Fruit fly (Drosophila melanogaster) whole organism, embryonic: ENCODE results near the gene CG32073.

ENCODE experiments used
- Ada2b ChIP-seq: fragments of 200-800 bp; sonication (Bioruptor generic); IDR thresholded peaks from 2 replicates; pipeline ENCODE4 v1.3.6; 2022; ENCODE audit warnings: missing biosample characterization, missing genetic modification characterization
- B-H1 ChIP-seq: fragments of 200-800 bp; sonication (Bioruptor generic); IDR thresholded peaks from 3 replicates; pipeline ENCODE4 v1.3.6; 2022; ENCODE audit warnings: missing biosample characterization, missing genetic modification characterization
- CG10654 ChIP-seq: fragments of 200-800 bp; sonication (Bioruptor generic); optimal IDR thresholded peaks from 2 replicates; lab custom pipeline; 2016; ENCODE audit warnings: missing biosample characterization, missing genetic modification characterization
- CG11093 ChIP-seq: fragments of 200-800 bp; sonication (Bioruptor generic); IDR thresholded peaks from 3 replicates; pipeline ENCODE4 v1.3.6; 2022; ENCODE audit warnings: missing biosample characterization, missing genetic modification characterization
- CG12391 ChIP-seq: fragments of 200-800 bp; sonication (Bioruptor generic); optimal IDR thresholded peaks from 3 replicates; lab custom pipeline; 2018; ENCODE audit warnings: missing biosample characterization, mild to moderate bottlenecking, missing genetic modification characterization, moderate library complexity
- CG12744 ChIP-seq: fragments of 200-800 bp; sonication (Bioruptor generic); optimal IDR thresholded peaks from 2 replicates; lab custom pipeline; 2016; ENCODE audit warnings: missing biosample characterization, missing genetic modification characterization
- CG13424 ChIP-seq: fragments of 200-800 bp; sonication (Bioruptor generic); optimal IDR thresholded peaks from 2 replicates; lab custom pipeline; 2019; ENCODE audit warnings: missing biosample characterization, mild to moderate bottlenecking, missing genetic modification characterization, moderate library complexity
- CG13775 ChIP-seq: fragments of 200-800 bp; sonication (Bioruptor generic); optimal IDR thresholded peaks from 3 replicates; lab custom pipeline; 2017; ENCODE audit warnings: missing biosample characterization, mild to moderate bottlenecking, missing genetic modification characterization
- CG14667 ChIP-seq: fragments of 200-800 bp; sonication (Bioruptor generic); IDR thresholded peaks from 2 replicates; pipeline ENCODE4 v1.3.6; 2022; ENCODE audit warnings: missing biosample characterization, missing genetic modification characterization
- CG1832 ChIP-seq: fragments of 200-800 bp; sonication (Bioruptor generic); optimal IDR thresholded peaks from 2 replicates; lab custom pipeline; 2017; ENCODE audit warnings: missing biosample characterization, mild to moderate bottlenecking, missing genetic modification characterization, inconsistent platforms
- CG3163 ChIP-seq: fragments of 200-800 bp; sonication (Bioruptor generic); optimal IDR thresholded peaks from 3 replicates; lab custom pipeline; 2016; ENCODE audit warnings: missing biosample characterization, missing genetic modification characterization
- CG32772 ChIP-seq: fragments of 200-800 bp; sonication (Bioruptor generic); IDR thresholded peaks from 2 replicates; pipeline ENCODE4 v1.3.6; 2022; ENCODE audit warnings: missing biosample characterization, missing genetic modification characterization
- CG33557 ChIP-seq: fragments of 200-800 bp; sonication (Bioruptor generic); optimal IDR thresholded peaks from 2 replicates; lab custom pipeline; 2019; ENCODE audit warnings: missing biosample characterization, mild to moderate bottlenecking, missing genetic modification characterization, moderate library complexity
- CG3847 ChIP-seq: fragments of 200-800 bp; sonication (Bioruptor generic); IDR thresholded peaks from 2 replicates; pipeline ENCODE4 v1.3.6; 2022; ENCODE audit warnings: missing biosample characterization, missing genetic modification characterization
- CG8944 ChIP-seq: fragments of 200-800 bp; sonication (Bioruptor generic); optimal IDR thresholded peaks from 3 replicates; lab custom pipeline; 2016; ENCODE audit warnings: missing biosample characterization, missing genetic modification characterization
- CG9609 ChIP-seq: fragments of 200-800 bp; sonication (Bioruptor generic); optimal IDR thresholded peaks from 3 replicates; lab custom pipeline; 2016; ENCODE audit warnings: missing biosample characterization, missing genetic modification characterization
- CG9817 ChIP-seq: fragments of 200-800 bp; sonication (Bioruptor generic); optimal IDR thresholded peaks from 2 replicates; lab custom pipeline; 2018; ENCODE audit warnings: missing biosample characterization, mild to moderate bottlenecking, missing genetic modification characterization, moderate library complexity
- CHES-1-like ChIP-seq: fragments of 200-800 bp; sonication (Bioruptor generic); optimal IDR thresholded peaks from 2 replicates; lab custom pipeline; 2016; ENCODE audit warnings: missing biosample characterization, missing genetic modification characterization
- Dip3 ChIP-seq: fragments of 200-800 bp; sonication (Bioruptor generic); optimal IDR thresholded peaks from 3 replicates; lab custom pipeline; 2016; ENCODE audit warnings: missing biosample characterization, missing genetic modification characterization
- Dll ChIP-seq: fragments of 200-800 bp; sonication (Bioruptor generic); IDR thresholded peaks from 4 replicates; pipeline ENCODE4 v1.3.6; 2022; ENCODE audit warnings: missing biosample characterization, missing genetic modification characterization; ENCODE audit not compliant: partially characterized antibody
- E2f2 ChIP-seq: fragments of 200-800 bp; sonication (Bioruptor generic); IDR thresholded peaks from 2 replicates; pipeline ENCODE4 v1.3.6; 2022; ENCODE audit warnings: missing biosample characterization, missing genetic modification characterization
- Ets65A ChIP-seq: fragments of 200-800 bp; sonication (Bioruptor generic); peaks from one replicate; lab custom pipeline; 2016; ENCODE audit warnings: missing biosample characterization, missing genetic modification characterization
- Ets97D ChIP-seq: fragments of 200-800 bp; sonication (Bioruptor generic); optimal IDR thresholded peaks from 3 replicates; lab custom pipeline; 2016; ENCODE audit warnings: missing biosample characterization, missing genetic modification characterization
- HLHmδ ChIP-seq: fragments of 200-800 bp; sonication (Bioruptor generic); optimal IDR thresholded peaks from 2 replicates; lab custom pipeline; 2018; ENCODE audit warnings: missing biosample characterization, mild to moderate bottlenecking, missing genetic modification characterization, moderate library complexity
- Hr78 ChIP-seq, 2 experiments: fragments of 200-800 bp in 1 of 2; fragments of >200 bp in 1 of 2; sonication (Bioruptor generic) in 1 of 2; optimal IDR thresholded peaks; 2 replicates each; lab custom pipeline; 2017 to 2019; ENCODE audit warnings: missing biosample characterization in 2 of 2, missing genetic modification characterization in 2 of 2, mild to moderate bottlenecking in 1 of 2, moderate library complexity in 1 of 2
- Jarid2 ChIP-seq: fragments of 200-800 bp; sonication (Bioruptor generic); optimal IDR thresholded peaks from 3 replicates; lab custom pipeline; 2017; ENCODE audit warnings: mild to moderate bottlenecking, missing biosample characterization, missing genetic modification reagents, missing genetic modification characterization
- Lhr ChIP-seq: fragments of 200-800 bp; sonication (Bioruptor generic); optimal IDR thresholded peaks from 3 replicates; lab custom pipeline; 2017; ENCODE audit warnings: mild to moderate bottlenecking, missing biosample characterization, missing genetic modification reagents, missing genetic modification characterization
- Max ChIP-seq: fragments of 200-800 bp; sonication (Bioruptor generic); optimal IDR thresholded peaks from 2 replicates; lab custom pipeline; 2016; ENCODE audit warnings: missing biosample characterization, mild to moderate bottlenecking, missing genetic modification characterization
- Mrtf ChIP-seq: fragments of 200-800 bp; sonication (Bioruptor generic); IDR thresholded peaks from 3 replicates; pipeline ENCODE4 v1.3.6; 2022; ENCODE audit warnings: missing biosample characterization, missing genetic modification characterization
- TFAM ChIP-seq: fragments of 200-800 bp; sonication (Bioruptor generic); optimal IDR thresholded peaks from 2 replicates; lab custom pipeline; 2017; ENCODE audit warnings: missing biosample characterization, missing genetic modification characterization, inconsistent platforms
- Xrp1 ChIP-seq: fragments of 200-800 bp; sonication (Bioruptor generic); IDR thresholded peaks from 2 replicates; pipeline ENCODE4 v1.3.6; 2022; ENCODE audit warnings: missing biosample characterization, missing genetic modification characterization
- ara ChIP-seq: fragments of 200-800 bp; sonication (Bioruptor generic); IDR thresholded peaks from 2 replicates; pipeline ENCODE4 v1.3.6; 2022; ENCODE audit warnings: missing biosample characterization, missing genetic modification characterization
- croc ChIP-seq: fragments of 200-800 bp; sonication (Bioruptor generic); conservative IDR thresholded peaks from 3 replicates; pipeline ENCODE4 v1.3.6; 2022; ENCODE audit warnings: missing biosample characterization, missing genetic modification characterization
- crol ChIP-seq: fragments of 200-800 bp; sonication (Bioruptor generic); IDR thresholded peaks from 2 replicates; pipeline ENCODE4 v1.3.6; 2022; ENCODE audit warnings: missing biosample characterization, missing genetic modification characterization
- dm ChIP-seq: fragments of 200-800 bp; sonication (Bioruptor generic); optimal IDR thresholded peaks from 3 replicates; lab custom pipeline; 2016; ENCODE audit warnings: missing biosample characterization, missing genetic modification characterization
- emc ChIP-seq: fragments of 200-800 bp; sonication (Bioruptor generic); optimal IDR thresholded peaks from 2 replicates; lab custom pipeline; 2016; ENCODE audit warnings: missing biosample characterization, missing genetic modification characterization
- ewg ChIP-seq: fragments of 200-800 bp; sonication (Bioruptor generic); optimal IDR thresholded peaks from 3 replicates; lab custom pipeline; 2017; ENCODE audit warnings: mild to moderate bottlenecking, missing biosample characterization, missing genetic modification reagents, missing genetic modification characterization
- lola ChIP-seq, 3 experiments: fragments of >200 bp in 2 of 3; fragments of 200-800 bp in 1 of 3; sonication (Bioruptor generic) in 1 of 3; optimal IDR thresholded peaks; 2 replicates each; lab custom pipeline; 2017 to 2019; ENCODE audit warnings: missing biosample characterization in 3 of 3, missing genetic modification characterization in 3 of 3, mild to moderate bottlenecking in 1 of 3, moderate library complexity in 1 of 3
- mirr ChIP-seq: fragments of 200-800 bp; sonication (Bioruptor generic); optimal IDR thresholded peaks from 3 replicates; lab custom pipeline; 2018; ENCODE audit warnings: missing biosample characterization, mild to moderate bottlenecking, missing genetic modification characterization
- nom ChIP-seq: fragments of 200-800 bp; sonication (Bioruptor generic); optimal IDR thresholded peaks from 2 replicates; lab custom pipeline; 2017; ENCODE audit warnings: missing biosample characterization, missing genetic modification characterization, mild to moderate bottlenecking, moderate library complexity, missing genetic modification reagents
- phol ChIP-seq: fragments of 200-800 bp; sonication (Bioruptor generic); optimal IDR thresholded peaks from 3 replicates; lab custom pipeline; 2018; ENCODE audit warnings: missing biosample characterization, mild to moderate bottlenecking, missing genetic modification characterization, moderate library complexity
- psq ChIP-seq: fragments of 200-800 bp; sonication (Bioruptor generic); optimal IDR thresholded peaks from 2 replicates; lab custom pipeline; 2017; ENCODE audit warnings: missing biosample characterization, missing genetic modification characterization
- pum ChIP-seq: fragments of 200-800 bp; sonication (Bioruptor generic); optimal IDR thresholded peaks from 2 replicates; lab custom pipeline; 2016; ENCODE audit warnings: missing biosample characterization, missing genetic modification characterization
- rib ChIP-seq: fragments of 200-800 bp; sonication (Bioruptor generic); IDR thresholded peaks from 2 replicates; pipeline ENCODE4 v1.3.6; 2022; ENCODE audit warnings: missing biosample characterization, missing genetic modification characterization
- sob ChIP-seq: fragments of 200-800 bp; sonication (Bioruptor generic); IDR thresholded peaks from 2 replicates; pipeline ENCODE4 v1.3.6; 2022; ENCODE audit warnings: missing biosample characterization, missing genetic modification characterization
- tap ChIP-seq: fragments of 200-800 bp; optimal IDR thresholded peaks from 3 replicates; lab custom pipeline; 2019; ENCODE audit warnings: missing biosample characterization, mild to moderate bottlenecking, missing genetic modification characterization, moderate library complexity
- tin ChIP-seq: fragments of 200-800 bp; sonication (Bioruptor generic); optimal IDR thresholded peaks from 3 replicates; lab custom pipeline; 2016; ENCODE audit warnings: missing biosample characterization, missing genetic modification characterization
- tll ChIP-seq, 2 experiments: fragments of 200-800 bp in 1 of 2; fragments of >200 bp in 1 of 2; sonication (Bioruptor generic) in 1 of 2; optimal IDR thresholded peaks; 2 replicates each; lab custom pipeline; 2017 to 2019; ENCODE audit warnings: missing biosample characterization in 2 of 2, missing genetic modification characterization in 2 of 2, mild to moderate bottlenecking in 1 of 2, moderate library complexity in 1 of 2
- toy ChIP-seq: fragments of 200-800 bp; sonication (Bioruptor generic); IDR thresholded peaks from 2 replicates; pipeline ENCODE4 v1.3.6; 2022; ENCODE audit warnings: missing biosample characterization, missing genetic modification characterization

CG32073 gene

DNA sequence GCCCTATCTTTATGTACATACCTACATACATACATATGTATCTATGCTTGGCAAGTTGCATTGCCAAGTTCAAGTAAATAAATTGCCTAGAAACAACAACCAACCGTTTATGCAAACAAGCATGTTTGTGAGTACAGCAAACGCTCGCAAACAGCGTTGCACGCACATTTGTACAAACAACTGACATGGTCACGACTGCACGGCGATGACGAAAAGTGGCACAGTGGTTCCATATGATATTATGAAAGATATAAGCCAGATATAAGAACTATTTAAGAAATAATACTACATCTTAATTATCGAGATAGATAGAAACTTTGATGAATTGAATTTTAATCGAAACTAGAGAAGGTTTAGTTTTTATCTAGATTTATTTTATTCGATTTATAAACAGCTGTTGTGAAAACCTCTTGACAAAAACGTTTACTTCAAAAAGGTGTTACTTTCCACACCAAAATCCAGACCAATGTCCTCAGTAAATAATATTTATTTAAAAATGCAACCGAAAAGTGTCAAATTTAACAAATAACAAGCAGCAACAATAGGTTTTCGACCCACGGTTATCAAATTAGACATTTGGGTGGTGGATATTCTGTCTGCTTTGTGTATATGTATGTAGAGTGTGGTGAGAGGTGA is 17.5 kb downstream of the CG32073 start (continued):
- peak in 1 of 2 experiments; percentile 74 for TF ChIP-seq tll (GFP tag; optimal IDR thresholded peaks at IDR 0.05; lab: Kevin White, UChicago)
- peak; percentile 93 for TF ChIP-seq Max
- TF ChIP-seq dm (GFP tag; lab: Kevin White, UChicago), result peak; percentile 75
- peak; percentile 75 for TF ChIP-seq psq (GFP tag; lab: Kevin White, UChicago)
- peak; percentile 52 for TF ChIP-seq CG10654 (GFP tag; lab: Kevin White, UChicago)
- peak; percentile 75 for TF ChIP-seq Jarid2 (GFP tag; lab: Kevin White, UChicago)
- TF ChIP-seq B-H1, result peak; percentile 50
- TF ChIP-seq CG13424 (tag; lab: Kevin White, UChicago), result peak; percentile 94
- TF ChIP-seq Ada2b, result peak; percentile 82
- peak; percentile 45 for TF ChIP-seq CG9817
- TF ChIP-seq Ets65A (GFP tag; lab: Kevin White, UChicago), result peak; percentile 96
- TF ChIP-seq rib (GFP tag; lab: Robert Waterston, UW), result no peak
- peak; percentile 75 for TF ChIP-seq pum
- TF ChIP-seq CG11093 (GFP tag; lab: Robert Waterston, UW), result peak; percentile 72
- peak; percentile 75 for TF ChIP-seq CHES-1-like (GFP tag; lab: Kevin White, UChicago)
- peak; percentile 87 for TF ChIP-seq tin
- TF ChIP-seq emc (GFP tag; lab: Kevin White, UChicago), result peak; percentile 46
- TF ChIP-seq Mrtf (GFP tag; lab: Robert Waterston, UW), result peak; percentile 53; the same call in 1 of the 3 replicates
- TF ChIP-seq nom (GFP tag; lab: Kevin White, UChicago), result no peak
- TF ChIP-seq mirr, result peak; percentile 19
- peak; percentile 59 for TF ChIP-seq CG32772 (GFP tag; lab: Robert Waterston, UW)
- peak in 1 of 3 experiments; percentile 96 for TF ChIP-seq lola (GFP tag; optimal IDR thresholded peaks at IDR 0.05; lab: Kevin White, UChicago)
- TF ChIP-seq HLHmδ, result peak; percentile 65
- TF ChIP-seq Hr78 (GFP tag; optimal IDR thresholded peaks at IDR 0.05; lab: Kevin White, UChicago), result peak in 1 of 2 experiments; percentile 87
- peak; percentile 86 for TF ChIP-seq ewg (GFP tag; lab: Kevin White, UChicago)
- TF ChIP-seq tap, result peak; percentile 87
- peak; percentile 72 for TF ChIP-seq CG8944 (GFP tag; lab: Kevin White, UChicago)
- TF ChIP-seq sob, result peak; percentile 69; the same call in 1 of the 2 replicates
- TF ChIP-seq CG33557 (GFP tag; lab: Kevin White, UChicago), result peak; percentile 85
- peak; percentile 59 for TF ChIP-seq CG3163 (GFP tag; lab: Kevin White, UChicago)
- peak; percentile 68 for TF ChIP-seq croc (GFP tag; lab: Robert Waterston, UW)
- peak; percentile 64 for TF ChIP-seq CG12744 (GFP tag; lab: Kevin White, UChicago)
- no peak for TF ChIP-seq crol (GFP tag; lab: Robert Waterston, UW)
- peak; percentile 72 for TF ChIP-seq E2f2 (GFP tag; lab: Robert Waterston, UW)
- peak; percentile 87 for TF ChIP-seq Xrp1 (GFP tag; lab: Robert Waterston, UW)
- peak; percentile 54 for TF ChIP-seq CG9609 (GFP tag; lab: Kevin White, UChicago)
- TF ChIP-seq CG3847 (GFP tag; lab: Robert Waterston, UW), result peak; percentile 65
- TF ChIP-seq Dip3 (GFP tag; lab: Kevin White, UChicago), result peak; percentile 35
- peak; percentile 96 for TF ChIP-seq CG12391
- TF ChIP-seq CG1832, result no peak
- 0 out of 4 replicates have a peak, but pooled peaks have one; percentile 25 for TF ChIP-seq Dll (GFP tag; lab: Robert Waterston, UW)
- peak; percentile 67; the same call in 1 of the 2 replicates for TF ChIP-seq CG14667 (GFP tag; lab: Robert Waterston, UW)
- TF ChIP-seq phol (tag; lab: Kevin White, UChicago), result peak; percentile 91
- TF ChIP-seq TFAM, result no peak
- TF ChIP-seq Ets97D (GFP tag; lab: Kevin White, UChicago), result peak; percentile 67
- TF ChIP-seq CG13775 (GFP tag; lab: Kevin White, UChicago), result peak; percentile 92
- peak; percentile 81 for TF ChIP-seq Lhr (GFP tag; lab: Kevin White, UChicago)
- TF ChIP-seq toy (GFP tag; lab: Robert Waterston, UW), result 0 out of 2 replicates have a peak, but pooled peaks have one; percentile 8
- TF ChIP-seq ara (GFP tag; lab: Robert Waterston, UW), result peak; percentile 87
